Fruit fly (Drosophila melanogaster) whole organism, embryonic: ENCODE measurements around the gene CG33346.
A peak's percentile ranks its signal among the peaks of the same experiment; 100 is the strongest.

Source experiments
- CG10979 ChIP-seq: fragments of 200-800 bp; sonication (Bioruptor generic); optimal IDR thresholded peaks from 2 replicates; lab custom pipeline; 2018; ENCODE audit warnings: missing biosample characterization, mild to moderate bottlenecking, missing genetic modification characterization, moderate library complexity
- CG13894 ChIP-seq: fragments of 200-800 bp; sonication (Bioruptor generic); optimal IDR thresholded peaks from 3 replicates; lab custom pipeline; 2018; ENCODE audit warnings: missing biosample characterization, mild to moderate bottlenecking, missing genetic modification characterization, moderate library complexity
- CG14860 ChIP-seq: fragments of 200-800 bp; sonication (Bioruptor generic); IDR thresholded peaks from 3 replicates; pipeline ENCODE4 v1.3.6; 2022; ENCODE audit warnings: missing biosample characterization, missing genetic modification characterization; ENCODE audit not compliant: partially characterized antibody
- CG14965 ChIP-seq: fragments of 200-800 bp; sonication (Bioruptor generic); optimal IDR thresholded peaks from 2 replicates; lab custom pipeline; 2016; ENCODE audit warnings: missing biosample characterization, missing genetic modification characterization, borderline replicate concordance
- CG16815 ChIP-seq: fragments of 200-800 bp; sonication (Bioruptor generic); optimal IDR thresholded peaks from 3 replicates; lab custom pipeline; 2017; ENCODE audit warnings: missing biosample characterization, mild to moderate bottlenecking, missing genetic modification characterization
- CG17328 ChIP-seq: fragments of 200-800 bp; sonication (Bioruptor generic); IDR thresholded peaks from 2 replicates; pipeline ENCODE4 v1.3.6; 2022; ENCODE audit warnings: missing biosample characterization, missing genetic modification characterization
- CG17829 ChIP-seq: fragments of 200-800 bp; optimal IDR thresholded peaks from 2 replicates; lab custom pipeline; 2019; ENCODE audit warnings: missing biosample characterization, mild to moderate bottlenecking, missing genetic modification characterization, moderate library complexity
- CG17912 ChIP-seq: fragments of 200-800 bp; sonication (Bioruptor generic); optimal IDR thresholded peaks from 2 replicates; lab custom pipeline; 2018; ENCODE audit warnings: missing biosample characterization, mild to moderate bottlenecking, missing genetic modification characterization
- CG2712 ChIP-seq: fragments of 200-800 bp; optimal IDR thresholded peaks from 3 replicates; lab custom pipeline; 2019; ENCODE audit warnings: missing biosample characterization, mild to moderate bottlenecking, missing genetic modification characterization, moderate library complexity
- CG31224 ChIP-seq: fragments of 200-800 bp; sonication (Bioruptor generic); IDR thresholded peaks from 2 replicates; pipeline ENCODE4 v1.3.6; 2022; ENCODE audit warnings: missing biosample characterization, missing genetic modification characterization
- CG31441 ChIP-seq: fragments of 200-800 bp; sonication (Bioruptor generic); IDR thresholded peaks from 2 replicates; pipeline ENCODE4 v1.3.6; 2022; ENCODE audit warnings: missing biosample characterization, missing genetic modification characterization
- CG33213 ChIP-seq: fragments of 200-800 bp; sonication (Bioruptor generic); optimal IDR thresholded peaks from 3 replicates; lab custom pipeline; 2016; ENCODE audit warnings: missing biosample characterization, missing genetic modification characterization
- CG3407 ChIP-seq: fragments of 200-800 bp; sonication (Bioruptor generic); optimal IDR thresholded peaks from 2 replicates; lab custom pipeline; 2018; ENCODE audit warnings: missing biosample characterization, mild to moderate bottlenecking, missing genetic modification characterization
- CG3838 ChIP-seq: fragments of 200-800 bp; sonication (Bioruptor generic); optimal IDR thresholded peaks from 3 replicates; lab custom pipeline; 2016; ENCODE audit warnings: missing biosample characterization, missing genetic modification characterization
- CG4617 ChIP-seq: fragments of 200-800 bp; sonication (Bioruptor generic); optimal IDR thresholded peaks from 3 replicates; lab custom pipeline; 2016; ENCODE audit warnings: missing biosample characterization, missing genetic modification characterization, borderline replicate concordance
- CG4730 ChIP-seq: fragments of 200-800 bp; sonication (Bioruptor generic); IDR thresholded peaks from 2 replicates; pipeline ENCODE4 v1.3.6; 2022; ENCODE audit warnings: missing biosample characterization, missing genetic modification characterization
- CG6654 ChIP-seq: fragments of 200-800 bp; sonication (Bioruptor generic); optimal IDR thresholded peaks from 2 replicates; lab custom pipeline; 2017; ENCODE audit warnings: missing biosample characterization, mild to moderate bottlenecking, missing genetic modification characterization
- CG7963 ChIP-seq: fragments of 200-800 bp; sonication (Bioruptor generic); IDR thresholded peaks from 3 replicates; pipeline ENCODE4 v1.3.6; 2022; ENCODE audit warnings: missing biosample characterization, missing genetic modification characterization; ENCODE audit not compliant: partially characterized antibody
- CG8290 ChIP-seq, 3 experiments: fragments of 200-800 bp; sonication (Bioruptor generic); optimal IDR thresholded peaks; 2 replicates each; lab custom pipeline; 2016 to 2019; ENCODE audit warnings: missing biosample characterization in 3 of 3, missing genetic modification characterization in 3 of 3, mild to moderate bottlenecking in 2 of 3, moderate library complexity in 1 of 3
- CG8924 ChIP-seq: fragments of 200-800 bp; optimal IDR thresholded peaks from 3 replicates; lab custom pipeline; 2019; ENCODE audit warnings: missing biosample characterization, mild to moderate bottlenecking, missing genetic modification characterization, moderate library complexity
- Dip2 ChIP-seq: fragments of 200-800 bp; sonication (Bioruptor generic); IDR thresholded peaks from 2 replicates; pipeline ENCODE4 v1.3.6; 2022; ENCODE audit warnings: missing biosample characterization, missing genetic modification characterization
- Dip3 ChIP-seq: fragments of 200-800 bp; sonication (Bioruptor generic); optimal IDR thresholded peaks from 3 replicates; lab custom pipeline; 2016; ENCODE audit warnings: missing biosample characterization, missing genetic modification characterization
- Fer1 ChIP-seq: fragments of 200-800 bp; sonication (Bioruptor generic); optimal IDR thresholded peaks from 2 replicates; lab custom pipeline; 2017; ENCODE audit warnings: missing biosample characterization, mild to moderate bottlenecking, missing genetic modification characterization
- HLH54F ChIP-seq: fragments of 200-800 bp; sonication (Bioruptor generic); optimal IDR thresholded peaks from 3 replicates; lab custom pipeline; 2016; ENCODE audit warnings: missing biosample characterization, missing genetic modification characterization
- Hmr ChIP-seq: fragments of 200-800 bp; sonication (Bioruptor generic); optimal IDR thresholded peaks from 3 replicates; lab custom pipeline; 2017; ENCODE audit warnings: mild to moderate bottlenecking, missing biosample characterization, missing genetic modification reagents, missing genetic modification characterization
- Hmx ChIP-seq: fragments of 200-800 bp; sonication (Bioruptor generic); optimal IDR thresholded peaks from 2 replicates; lab custom pipeline; 2016; ENCODE audit warnings: missing biosample characterization, missing genetic modification characterization
- Mad ChIP-seq: fragments of 200-800 bp; sonication (Bioruptor generic); optimal IDR thresholded peaks from 2 replicates; lab custom pipeline; 2016; ENCODE audit warnings: missing biosample characterization, missing genetic modification characterization
- Meics ChIP-seq: fragments of 200-800 bp; sonication (Bioruptor generic); optimal IDR thresholded peaks from 2 replicates; lab custom pipeline; 2017; ENCODE audit warnings: missing biosample characterization, mild to moderate bottlenecking, missing genetic modification characterization
- NC2α ChIP-seq: fragments of 200-800 bp; sonication (Bioruptor generic); optimal IDR thresholded peaks from 2 replicates; lab custom pipeline; 2016; ENCODE audit warnings: missing biosample characterization, missing genetic modification characterization
- NC2β ChIP-seq: fragments of 200-800 bp; sonication (Bioruptor generic); optimal IDR thresholded peaks from 2 replicates; lab custom pipeline; 2016; ENCODE audit warnings: missing biosample characterization, missing genetic modification characterization
- NfI ChIP-seq: fragments of 200-800 bp; sonication (Bioruptor generic); optimal IDR thresholded peaks from 3 replicates; lab custom pipeline; 2018; ENCODE audit warnings: missing biosample characterization, mild to moderate bottlenecking, missing genetic modification characterization, moderate library complexity
- Poxn ChIP-seq: fragments of 200-800 bp; sonication (Bioruptor generic); IDR thresholded peaks from 2 replicates; pipeline ENCODE4 v1.3.6; 2022; ENCODE audit warnings: missing biosample characterization, missing genetic modification characterization
- Stat92E ChIP-seq, 3 experiments: fragments of >200 bp in 2 of 3; fragments of 200-800 bp in 1 of 3; sonication (Bioruptor generic) in 1 of 3; optimal IDR thresholded peaks; 2 replicates each; lab custom pipeline; 2017 to 2019; ENCODE audit warnings: missing biosample characterization in 3 of 3, missing genetic modification characterization in 3 of 3, mild to moderate bottlenecking in 1 of 3, moderate library complexity in 1 of 3
- Xbp1 ChIP-seq: fragments of 200-800 bp; sonication (Bioruptor generic); optimal IDR thresholded peaks from 3 replicates; lab custom pipeline; 2016; ENCODE audit warnings: missing biosample characterization, mild to moderate bottlenecking, missing genetic modification characterization
- ara ChIP-seq: fragments of 200-800 bp; sonication (Bioruptor generic); IDR thresholded peaks from 2 replicates; pipeline ENCODE4 v1.3.6; 2022; ENCODE audit warnings: missing biosample characterization, missing genetic modification characterization
- dmrt99B ChIP-seq: fragments of 200-800 bp; sonication (Bioruptor generic); optimal IDR thresholded peaks from 2 replicates; lab custom pipeline; 2018; ENCODE audit warnings: missing biosample characterization, mild to moderate bottlenecking, missing genetic modification characterization, moderate library complexity
- dysf ChIP-seq: fragments of 200-800 bp; sonication (Bioruptor generic); IDR thresholded peaks from 3 replicates; pipeline ENCODE4 v1.3.6; 2022; ENCODE audit warnings: missing biosample characterization, missing genetic modification characterization
- ewg ChIP-seq: fragments of 200-800 bp; sonication (Bioruptor generic); optimal IDR thresholded peaks from 3 replicates; lab custom pipeline; 2017; ENCODE audit warnings: mild to moderate bottlenecking, missing biosample characterization, missing genetic modification reagents, missing genetic modification characterization
- exex ChIP-seq: fragments of 200-800 bp; sonication (Bioruptor generic); optimal IDR thresholded peaks from 4 replicates; lab custom pipeline; 2018; ENCODE audit warnings: missing biosample characterization, mild to moderate bottlenecking, missing genetic modification characterization, moderate library complexity
- grn ChIP-seq: fragments of 200-800 bp; sonication (Bioruptor generic); optimal IDR thresholded peaks from 3 replicates; lab custom pipeline; 2017; ENCODE audit warnings: missing biosample characterization, missing genetic modification characterization
- klu ChIP-seq: fragments of 200-800 bp; sonication (Bioruptor generic); IDR thresholded peaks from 2 replicates; pipeline ENCODE4 v1.3.6; 2022; ENCODE audit warnings: missing biosample characterization, missing genetic modification characterization
- nerfin-2 ChIP-seq: fragments of 200-800 bp; sonication (Bioruptor generic); IDR thresholded peaks from 2 replicates; pipeline ENCODE4 v1.3.6; 2022; ENCODE audit warnings: missing biosample characterization, missing genetic modification characterization; ENCODE audit not compliant: partially characterized antibody
- nom ChIP-seq: fragments of 200-800 bp; sonication (Bioruptor generic); optimal IDR thresholded peaks from 2 replicates; lab custom pipeline; 2017; ENCODE audit warnings: missing biosample characterization, missing genetic modification characterization, mild to moderate bottlenecking, moderate library complexity, missing genetic modification reagents
- oc ChIP-seq: fragments of 200-800 bp; sonication (Bioruptor generic); optimal IDR thresholded peaks from 2 replicates; lab custom pipeline; 2018; ENCODE audit warnings: missing biosample characterization, mild to moderate bottlenecking, missing genetic modification characterization, moderate library complexity
- prd ChIP-seq, 3 experiments: fragments of >200 bp in 2 of 3; fragments of 200-800 bp in 1 of 3; sonication (Bioruptor generic) in 1 of 3; optimal IDR thresholded peaks in 2 of 3; IDR thresholded peaks in 1 of 3; 2 replicates in 2 of 3; 3 replicates in 1 of 3; pipeline versions ENCODE4 v1.3.6 to Lab custom; 2017 to 2022; ENCODE audit warnings: missing biosample characterization in 1 of 3, missing genetic modification characterization in 1 of 3
- pum ChIP-seq: fragments of 200-800 bp; sonication (Bioruptor generic); optimal IDR thresholded peaks from 2 replicates; lab custom pipeline; 2016; ENCODE audit warnings: missing biosample characterization, missing genetic modification characterization
- stc ChIP-seq: fragments of 200-800 bp; sonication (Bioruptor generic); IDR thresholded peaks from 2 replicates; pipeline ENCODE4 v1.3.6; 2022; ENCODE audit warnings: missing biosample characterization, missing genetic modification characterization
- tgo ChIP-seq: fragments of 200-800 bp; sonication (Bioruptor generic); IDR thresholded peaks from 3 replicates; pipeline ENCODE4 v1.3.6; 2022; ENCODE audit warnings: missing biosample characterization, missing genetic modification characterization
- twi ChIP-seq: fragments of 200-800 bp; optimal IDR thresholded peaks from 2 replicates; lab custom pipeline; 2019; ENCODE audit warnings: missing biosample characterization, mild to moderate bottlenecking, missing genetic modification characterization, moderate library complexity

CG33346 gene

dm6 chr3R:28677527-28678134, 8.6 kb downstream of the CG33346 start (continued):
- TF ChIP-seq exex (tag; lab: Kevin White, UChicago) (no peak), CG3407 (GFP tag; lab: Kevin White, UChicago) (no peak), Xbp1 (no peak), CG17829 (no peak), CG4730 (GFP tag; lab: Robert Waterston, UW) (no peak), CG8290 (GFP tag; optimal IDR thresholded peaks at IDR 0.05; lab: Kevin White, UChicago) (no peak), CG8290 (tag; optimal IDR thresholded peaks at IDR 0.05; lab: Kevin White, UChicago) (no peak), tgo (GFP tag; lab: Robert Waterston, UW) (no peak), NC2α (no peak), CG7963 (GFP tag; lab: Robert Waterston, UW) (no peak), HLH54F (no peak), CG16815 (GFP tag; lab: Kevin White, UChicago) (no peak), CG17912 (no peak), Hmr (GFP tag; lab: Kevin White, UChicago) (peak; percentile 22), Mad (GFP tag; lab: Kevin White, UChicago) (no peak), CG13894 (tag; lab: Kevin White, UChicago) (peak; percentile 21), Dip3 (GFP tag; lab: Kevin White, UChicago) (no peak), prd (optimal IDR thresholded peaks at IDR 0.05; lab: Kevin White, UChicago) (no peak), prd (GFP tag; IDR thresholded peaks at IDR 0.05; lab: Robert Waterston, UW) (no peak), CG31224 (no peak), Hmx (GFP tag; lab: Kevin White, UChicago) (no peak), NfI (GFP tag; lab: Kevin White, UChicago) (no peak), nom (GFP tag; lab: Kevin White, UChicago) (no peak), stc (GFP tag; lab: Robert Waterston, UW) (no peak), CG14860 (GFP tag; lab: Robert Waterston, UW) (no peak), ara (GFP tag; lab: Robert Waterston, UW) (no peak), grn (GFP tag; lab: Kevin White, UChicago) (no peak), pum (GFP tag; lab: Kevin White, UChicago) (no peak), CG3838 (GFP tag; lab: Kevin White, UChicago) (no peak), CG33213 (GFP tag; lab: Kevin White, UChicago) (no peak), CG2712 (tag; lab: Kevin White, UChicago) (peak; percentile 17), dmrt99B (tag; lab: Kevin White, UChicago) (peak; percentile 5), ewg (no peak), CG4617 (GFP tag; lab: Kevin White, UChicago) (no peak), CG31441 (GFP tag; lab: Robert Waterston, UW) (no peak), NC2β (GFP tag; lab: Kevin White, UChicago) (no peak), CG8924 (tag; lab: Kevin White, UChicago) (no peak), twi (tag; lab: Kevin White, UChicago) (no peak), CG17328 (GFP tag; lab: Robert Waterston, UW) (no peak), CG14965 (no peak), Poxn (no peak), Dip2 (GFP tag; lab: Robert Waterston, UW) (no peak), Stat92E (GFP tag; optimal IDR thresholded peaks at IDR 0.05; lab: Kevin White, UChicago) (no peak), CG6654 (no peak), nerfin-2 (GFP tag; lab: Robert Waterston, UW) (no peak), klu (GFP tag; lab: Robert Waterston, UW) (no peak), oc (tag; lab: Kevin White, UChicago) (no peak), Fer1 (GFP tag; lab: Kevin White, UChicago) (peak; percentile 21), CG10979 (no peak), Meics (peak; percentile 5), dysf (GFP tag; lab: Robert Waterston, UW) (no peak)
